Fruit fly (Drosophila melanogaster): Measurements from ENCODE around the gene knrl.
A peak's percentile ranks its signal among the peaks of the same experiment; 100 is the strongest.

The knrl gene

dm6 chr3L:20630602-20631001 is 10.1 kb upstream of the knrl start (continued):
- TF ChIP-seq pzg (GFP tag; optimal IDR thresholded peaks at IDR 0.05) (no peak), CG6654 (GFP tag; optimal IDR thresholded peaks at IDR 0.05) (no peak), org-1 (GFP tag; optimal IDR thresholded peaks at IDR 0.05) (peak; percentile 4), run (tag; optimal IDR thresholded peaks at IDR 0.05) (no peak), br (optimal IDR thresholded peaks at IDR 0.05) (no peak), prd (optimal IDR thresholded peaks at IDR 0.05) (no peak), prd (GFP tag; IDR thresholded peaks at IDR 0.05) (peak; percentile 71; the same call in 2 of the 3 replicates), dmrt11E (tag; optimal IDR thresholded peaks at IDR 0.05) (peak; percentile 76), danr (GFP tag; IDR thresholded peaks at IDR 0.05) (no peak), Meics (GFP tag; optimal IDR thresholded peaks at IDR 0.05) (no peak), Hmx (GFP tag; optimal IDR thresholded peaks at IDR 0.05) (no peak), HLH4C (GFP tag; IDR thresholded peaks at IDR 0.05; ENCODE audit: partially characterized antibody) (no peak), ci (GFP tag; IDR thresholded peaks at IDR 0.05) (peak; percentile 51; the same call in 1 of the 3 replicates), cas (GFP tag; IDR thresholded peaks at IDR 0.05) (no peak), MBD-R2 (GFP tag; IDR thresholded peaks at IDR 0.05) (no peak), kay (GFP tag; optimal IDR thresholded peaks at IDR 0.05) (no peak), ttk (GFP tag; IDR thresholded peaks at IDR 0.05) (peak; percentile 18; the same call in 1 of the 2 replicates), CG15601 (tag; optimal IDR thresholded peaks at IDR 0.05) (peak; percentile 22), chn (GFP tag; optimal IDR thresholded peaks at IDR 0.05) (peak; percentile 23), CG14965 (GFP tag; optimal IDR thresholded peaks at IDR 0.05; ENCODE audit: borderline replicate concordance) (no peak), pb (GFP tag; optimal IDR thresholded peaks at IDR 0.05) (no peak), CG11504 (tag; optimal IDR thresholded peaks at IDR 0.05) (peak; percentile 70), CG34376 (GFP tag; optimal IDR thresholded peaks at IDR 0.05) (no peak), CG4820 (GFP tag; optimal IDR thresholded peaks at IDR 0.05) (peak; percentile 53), CG15011 (GFP tag; optimal IDR thresholded peaks at IDR 0.05) (no peak), CG1832 (GFP tag; optimal IDR thresholded peaks at IDR 0.05) (no peak), Gug (GFP tag; IDR thresholded peaks at IDR 0.05) (no peak), D19A (tag; optimal IDR thresholded peaks at IDR 0.05) (peak; percentile 65), trem (tag; optimal IDR thresholded peaks at IDR 0.05) (peak; percentile 37), CG17912 (GFP tag; optimal IDR thresholded peaks at IDR 0.05) (no peak), ems (GFP tag; optimal IDR thresholded peaks at IDR 0.05) (no peak), CG6254 (GFP tag; optimal IDR thresholded peaks at IDR 0.05) (peak; percentile 19), CG2712 (tag; optimal IDR thresholded peaks at IDR 0.05) (peak; percentile 74), CG16813 (GFP tag; IDR thresholded peaks at IDR 0.05; ENCODE audit: partially characterized antibody) (no peak), CG13296 (GFP tag; optimal IDR thresholded peaks at IDR 0.05) (no peak), CG8765 (GFP tag; IDR thresholded peaks at IDR 0.05) (no peak), Sry-β (GFP tag; optimal IDR thresholded peaks at IDR 0.05) (no peak), dan (GFP tag; IDR thresholded peaks at IDR 0.05) (no peak), CG30431 (GFP tag; optimal IDR thresholded peaks at IDR 0.05) (peak; percentile 25), psq (GFP tag; optimal IDR thresholded peaks at IDR 0.05) (no peak), Hsf (GFP tag; optimal IDR thresholded peaks at IDR 0.05) (peak; percentile 44), caup (GFP tag; optimal IDR thresholded peaks at IDR 0.05; ENCODE audit: severe bottlenecking) (no peak), CG31224 (GFP tag; IDR thresholded peaks at IDR 0.05) (no peak), Dll (GFP tag; IDR thresholded peaks at IDR 0.05; ENCODE audit: partially characterized antibody) (no peak), CG33213 (GFP tag; optimal IDR thresholded peaks at IDR 0.05) (peak; percentile 13), Ptx1 (GFP tag; IDR thresholded peaks at IDR 0.05) (peak; percentile 52), Stat92E (GFP tag; optimal IDR thresholded peaks at IDR 0.05) (no peak), CG4360 (GFP tag; IDR thresholded peaks at IDR 0.05) (no peak), Med (GFP tag) (peak; percentile 79), Myb (GFP tag; optimal IDR thresholded peaks at IDR 0.05) (no peak), Sox102F (GFP tag; optimal IDR thresholded peaks at IDR 0.05) (peak; percentile 66), abd-A (tag; optimal IDR thresholded peaks at IDR 0.05) (no peak)

Data from whole organism, embryonic.